Worm (Caenorhabditis elegans): ENCODE measurements around the gene srv-10.

srv-10 gene

DNA sequence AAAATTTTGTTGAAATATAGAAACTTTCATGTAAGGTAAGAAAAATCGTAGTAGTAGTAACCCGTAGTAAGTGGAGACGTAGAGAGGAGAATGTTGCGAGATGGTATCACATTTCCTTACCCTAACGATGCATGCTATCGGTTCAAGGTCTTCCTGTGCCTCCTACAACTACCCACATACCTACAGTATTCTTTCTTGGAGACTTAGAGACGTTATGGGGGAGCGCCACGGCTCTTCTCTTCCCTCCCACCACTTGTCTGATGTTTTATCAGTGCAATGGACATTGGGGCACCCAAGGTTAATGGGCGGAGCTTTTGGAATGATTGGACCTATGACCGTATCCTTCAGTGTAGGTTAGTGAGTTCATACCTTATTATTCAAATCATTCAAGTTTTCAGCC is 32.8 kb upstream of the srv-10 start:
- TF ChIP-seq nhr-28 (tag; optimal IDR thresholded peaks at IDR 0.05) (no peak), aly-2 (tag; optimal IDR thresholded peaks at IDR 0.05) (no peak), nhr-237 (tag; optimal IDR thresholded peaks at IDR 0.05) (no peak), jun-1 (tag; optimal IDR thresholded peaks at IDR 0.05) (no peak), daf-12 (tag; optimal IDR thresholded peaks at IDR 0.05) (no peak), elt-2 (tag; optimal IDR thresholded peaks at IDR 0.05) (no peak), nfya-1 (tag; optimal IDR thresholded peaks at IDR 0.05; ENCODE audit: insufficient read depth) (peak; percentile 56), nhr-25 (tag; optimal IDR thresholded peaks at IDR 0.05) (peak; percentile 63), nhr-43 (tag; optimal IDR thresholded peaks at IDR 0.05; ENCODE audit: poor library complexity, severe bottlenecking) (peak; percentile 26)

DNA sequence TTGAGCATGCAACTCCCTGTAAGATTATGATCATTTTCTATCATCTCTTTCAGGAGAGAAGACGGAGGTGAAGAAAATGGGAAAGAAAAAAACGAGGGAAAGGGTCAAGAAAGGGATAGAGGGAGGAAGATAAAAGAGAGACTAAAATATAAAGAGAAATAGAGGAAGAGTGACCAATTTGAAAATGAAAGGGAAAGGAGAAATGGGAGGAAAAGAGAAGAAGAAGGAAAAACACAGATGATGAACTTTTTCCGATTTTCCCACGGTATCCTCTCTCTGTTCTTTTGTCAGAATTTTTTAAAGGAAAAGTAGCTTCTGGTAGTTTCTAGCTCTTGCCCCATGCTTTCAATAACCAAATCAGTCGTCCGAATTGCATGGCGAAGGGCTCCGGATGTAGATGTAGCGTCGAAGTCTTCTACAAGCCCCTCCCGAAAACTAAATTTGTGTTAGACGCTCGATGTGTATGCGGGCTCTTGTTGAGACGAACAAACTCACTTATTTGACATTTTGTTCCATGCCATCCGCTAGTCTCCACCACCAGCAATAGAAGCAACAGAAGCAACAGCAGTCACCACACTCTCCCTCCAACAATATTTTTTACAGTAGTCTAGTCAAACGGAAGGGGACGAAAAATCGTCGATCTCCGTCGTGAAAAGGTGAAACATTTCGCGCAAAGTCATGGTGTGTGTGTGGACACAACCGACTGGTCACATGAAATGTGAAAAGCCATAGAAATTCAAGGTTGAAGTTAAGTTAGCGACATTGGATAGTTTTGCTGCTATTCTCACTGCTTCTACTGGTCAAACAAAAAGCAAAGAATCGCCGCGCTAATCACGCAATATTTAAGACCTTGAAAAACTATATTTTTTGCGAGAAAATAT is 32.1 kb upstream of the srv-10 start, which contains the start of gene somi-1:
TSS of gene somi-1 (minus strand) at position 18 of the 881 bp plus-strand sequence.
- TF ChIP-seq lin-39 (tag; optimal IDR thresholded peaks at IDR 0.05) (peak; percentile 36), nhr-43 (tag; optimal IDR thresholded peaks at IDR 0.05; ENCODE audit: poor library complexity, severe bottlenecking) (peak; percentile 45), ama-1 (optimal IDR thresholded peaks at IDR 0.05) (peak; percentile 54), fkh-10 (GFP tag; optimal IDR thresholded peaks at IDR 0.05) (peak; percentile 26), nhr-25 (tag; optimal IDR thresholded peaks at IDR 0.05) (peak; percentile 69), egl-27 (tag; optimal IDR thresholded peaks at IDR 0.05) (no peak), jun-1 (tag; optimal IDR thresholded peaks at IDR 0.05) (peak; percentile 1), nhr-23 (tag; optimal IDR thresholded peaks at IDR 0.05) (peak; percentile 51), nhr-76 (tag; optimal IDR thresholded peaks at IDR 0.05) (no peak), nfya-1 (tag; optimal IDR thresholded peaks at IDR 0.05; ENCODE audit: insufficient read depth) (no peak), ztf-4 (tag; optimal IDR thresholded peaks at IDR 0.05) (no peak), egl-5 (tag; optimal IDR thresholded peaks at IDR 0.05) (no peak), elt-1 (tag; optimal IDR thresholded peaks at IDR 0.05) (no peak)

DNA sequence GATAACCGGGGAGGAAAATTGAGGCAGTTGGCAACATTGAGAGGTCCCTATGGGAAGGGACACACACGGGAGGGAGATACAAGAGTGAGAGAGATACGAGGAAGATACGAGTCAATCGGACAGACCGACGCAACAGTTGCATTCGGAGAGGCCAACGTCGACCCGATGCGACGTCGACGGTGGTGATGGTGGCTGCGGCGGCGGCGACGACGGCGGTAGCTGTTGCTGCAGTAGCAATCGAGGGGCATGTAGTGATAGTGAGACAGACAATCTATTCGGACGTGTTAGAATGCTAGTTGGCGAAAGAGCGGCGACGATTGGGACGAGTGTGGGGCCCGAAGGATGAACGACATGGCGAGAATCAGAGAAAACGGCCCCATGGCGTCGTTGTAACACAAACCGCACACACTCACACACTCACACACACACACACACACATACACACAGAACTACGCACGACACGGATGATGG is 30.3 kb upstream of the srv-10 start:
- no peak for TF ChIP-seq ceh-9 (tag; optimal IDR thresholded peaks at IDR 0.05)
- TF ChIP-seq lsy-12 (tag; optimal IDR thresholded peaks at IDR 0.05) = peak; percentile 8
- TF ChIP-seq nfya-1 (tag; optimal IDR thresholded peaks at IDR 0.05; ENCODE audit: insufficient read depth) = peak; percentile 45
- TF ChIP-seq nhr-67 (tag; optimal IDR thresholded peaks at IDR 0.05) = no peak
- TF ChIP-seq nhr-23 (tag; optimal IDR thresholded peaks at IDR 0.05) = peak; percentile 33
- no peak for TF ChIP-seq mdl-1 (tag; optimal IDR thresholded peaks at IDR 0.05)
- no peak for TF ChIP-seq nhr-12 (tag; optimal IDR thresholded peaks at IDR 0.05)
- no peak for TF ChIP-seq nhr-25 (tag; optimal IDR thresholded peaks at IDR 0.05)
- TF ChIP-seq fos-1 (tag; optimal IDR thresholded peaks at IDR 0.05) = no peak
- TF ChIP-seq ceh-28 (tag; optimal IDR thresholded peaks at IDR 0.05) = peak; percentile 2
- peak; percentile 17 for TF ChIP-seq lin-39 (tag; optimal IDR thresholded peaks at IDR 0.05)

DNA sequence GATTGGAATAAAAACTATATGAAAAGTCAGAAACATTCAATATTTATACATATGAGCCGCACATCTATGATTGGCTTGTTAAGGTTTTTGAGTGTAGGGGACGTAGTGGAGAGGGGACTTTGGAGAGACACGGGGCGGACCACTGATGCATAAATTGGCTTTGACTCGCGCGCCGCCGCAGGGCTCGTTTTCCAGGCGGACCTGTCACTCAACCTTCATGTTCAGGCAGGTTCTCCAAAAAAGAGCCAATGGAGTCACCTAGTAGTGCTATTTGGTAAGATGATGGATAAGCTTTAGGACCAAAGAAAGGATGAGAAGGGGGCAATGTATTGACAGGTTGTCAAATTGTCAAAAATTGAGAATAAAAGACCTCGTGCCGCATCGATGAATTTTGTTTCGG is 28.7 kb upstream of the srv-10 start:
- TF ChIP-seq sea-2 (GFP tag; optimal IDR thresholded peaks at IDR 0.05) (no peak), egl-5 (tag; optimal IDR thresholded peaks at IDR 0.05) (no peak), nhr-43 (tag; optimal IDR thresholded peaks at IDR 0.05; ENCODE audit: poor library complexity, severe bottlenecking) (no peak), snpc-4 (tag; optimal IDR thresholded peaks at IDR 0.05) (no peak), elt-1 (tag; optimal IDR thresholded peaks at IDR 0.05) (no peak), tbx-2 (tag; optimal IDR thresholded peaks at IDR 0.05) (no peak), fkh-2 (tag; optimal IDR thresholded peaks at IDR 0.05) (no peak), lin-39 (tag; optimal IDR thresholded peaks at IDR 0.05) (no peak), eor-1 (tag; optimal IDR thresholded peaks at IDR 0.05) (no peak), lsy-12 (tag; optimal IDR thresholded peaks at IDR 0.05) (no peak), fkh-10 (GFP tag; optimal IDR thresholded peaks at IDR 0.05) (no peak), elt-2 (tag; optimal IDR thresholded peaks at IDR 0.05) (no peak), unc-62 (GFP tag; optimal IDR thresholded peaks at IDR 0.05) (no peak), jun-1 (tag; optimal IDR thresholded peaks at IDR 0.05) (no peak), nhr-25 (tag; optimal IDR thresholded peaks at IDR 0.05) (no peak), nfya-1 (tag; optimal IDR thresholded peaks at IDR 0.05; ENCODE audit: insufficient read depth) (no peak), mml-1 (tag; optimal IDR thresholded peaks at IDR 0.05) (no peak), nhr-11 (tag; optimal IDR thresholded peaks at IDR 0.05) (no peak)

Measured in whole organism, L3 larva.